Worm (Caenorhabditis elegans): ENCODE data around the gene T09F5.2.

T09F5.2 gene

DNA sequence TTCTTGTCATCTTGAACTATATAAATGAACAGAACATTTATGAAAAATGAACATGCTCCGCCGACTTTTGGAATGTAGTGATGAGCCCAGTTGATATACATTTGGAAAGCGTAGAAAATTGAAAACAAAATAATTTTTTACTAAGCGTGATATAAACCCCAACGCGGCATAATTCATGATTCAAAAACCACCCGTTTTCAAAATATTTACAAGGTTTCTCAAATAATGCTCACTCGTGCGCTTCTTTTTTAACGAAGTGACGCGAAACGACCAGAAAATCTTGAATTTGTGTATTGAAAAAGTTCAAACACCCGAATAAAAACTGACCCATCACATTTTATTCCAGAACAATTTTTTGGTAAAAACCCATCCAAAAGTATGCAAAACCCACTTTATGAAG lies 23.3 kb upstream of the T09F5.2 start, which contains the start of gene srj-27:
Gene srj-27 (minus strand): TSS at position 101 of the 400 bp plus-strand sequence.
- TF ChIP-seq pes-1 (GFP tag; IDR thresholded peaks at IDR 0.05) (no peak), ceh-13 (GFP tag; optimal IDR thresholded peaks at IDR 0.05) (no peak), flt-1 (GFP tag; IDR thresholded peaks at IDR 0.05) (no peak), B0310.2 (tag; optimal IDR thresholded peaks at IDR 0.05) (no peak), aly-1 (tag; optimal IDR thresholded peaks at IDR 0.05) (no peak), tbx-11 (GFP tag; IDR thresholded peaks at IDR 0.05) (no peak), scrt-1 (GFP tag; IDR thresholded peaks at IDR 0.05) (no peak), tbx-37 (GFP tag; conservative IDR thresholded peaks at IDR 0.05) (no peak), sea-1 (GFP tag; conservative IDR thresholded peaks at IDR 0.05) (no peak), tra-4 (tag; optimal IDR thresholded peaks at IDR 0.05) (no peak), hnd-1 (tag; optimal IDR thresholded peaks at IDR 0.05) (no peak)

DNA sequence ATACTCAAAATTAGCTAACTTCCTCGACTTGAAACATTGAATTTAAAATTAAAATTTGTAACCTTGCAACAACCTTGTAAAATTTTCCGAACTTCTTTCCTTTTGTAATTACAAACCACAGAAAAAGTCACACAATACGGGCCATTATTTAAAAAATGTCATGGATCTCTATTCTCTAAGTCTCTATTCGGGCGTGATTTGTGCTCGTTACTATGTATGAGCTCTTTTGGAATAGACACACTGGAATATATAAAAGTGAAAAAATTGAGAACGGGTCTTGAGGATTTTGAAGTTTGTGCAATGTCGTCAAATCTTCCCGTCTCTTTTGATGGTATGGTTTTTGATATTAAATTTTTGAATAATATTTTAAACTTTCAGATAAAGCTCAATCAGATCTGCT lies 22.8 kb upstream of the T09F5.2 start, which contains the start of gene srr-7:
Gene srr-7 (plus strand): TSS at position 301 of the 400 bp plus-strand sequence.
- TF ChIP-seq aly-1 (tag; optimal IDR thresholded peaks at IDR 0.05), result no peak
- no peak for TF ChIP-seq ceh-13 (GFP tag; optimal IDR thresholded peaks at IDR 0.05)
- TF ChIP-seq tbx-11 (GFP tag; IDR thresholded peaks at IDR 0.05), result no peak
- TF ChIP-seq ceh-36 (tag; optimal IDR thresholded peaks at IDR 0.05), result no peak

DNA sequence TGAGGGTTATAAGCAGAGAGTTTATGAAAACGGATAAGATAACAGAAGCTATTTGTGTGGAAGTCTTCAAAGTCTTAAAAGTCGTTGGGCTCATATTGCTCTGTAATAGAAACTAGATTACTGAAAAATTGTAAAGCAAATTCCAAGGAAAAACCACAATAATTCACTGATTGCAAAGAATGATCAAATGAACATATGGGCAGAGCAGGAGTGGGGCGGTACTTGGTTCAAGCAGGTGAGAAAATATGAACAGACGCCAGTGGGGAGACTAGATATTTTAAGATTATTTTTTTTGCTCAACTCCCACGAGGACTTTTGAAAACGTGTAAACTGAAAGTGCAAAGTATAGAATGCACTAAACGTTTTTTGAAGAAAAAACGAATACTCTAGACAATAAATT lies 18.3 kb upstream of the T09F5.2 start, which contains the start of gene str-171:
Gene str-171 (minus strand): TSS at position 101 of the 400 bp plus-strand sequence.
- TF ChIP-seq F13C5.2 (tag; optimal IDR thresholded peaks at IDR 0.05) (no peak), B0310.2 (tag; optimal IDR thresholded peaks at IDR 0.05) (no peak)

DNA sequence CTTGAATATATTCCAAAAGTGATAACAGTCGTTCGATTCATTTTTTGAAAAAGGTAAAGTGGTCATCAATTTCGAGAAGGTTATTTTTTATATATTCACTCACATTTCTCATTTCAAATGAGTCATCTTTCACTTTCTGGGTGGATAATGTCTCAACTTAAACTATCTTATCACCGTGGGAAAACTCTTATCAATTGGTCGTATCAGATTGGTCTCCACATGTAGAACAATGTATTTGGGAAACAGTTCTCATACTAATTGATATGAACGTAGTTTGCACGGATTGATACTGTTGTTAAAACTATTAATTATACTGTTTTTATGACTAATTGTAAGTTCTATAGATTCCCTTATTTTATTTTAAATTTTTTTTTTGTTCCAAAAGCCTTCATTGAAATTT lies 16.9 kb upstream of the T09F5.2 start:
- TF ChIP-seq pes-1 (GFP tag; IDR thresholded peaks at IDR 0.05) (no peak), scrt-1 (GFP tag; IDR thresholded peaks at IDR 0.05) (no peak), tbx-11 (GFP tag; IDR thresholded peaks at IDR 0.05) (no peak), aly-1 (tag; optimal IDR thresholded peaks at IDR 0.05) (no peak), B0310.2 (tag; optimal IDR thresholded peaks at IDR 0.05) (no peak), hmbx-1 (tag; optimal IDR thresholded peaks at IDR 0.05) (no peak), ceh-13 (GFP tag; optimal IDR thresholded peaks at IDR 0.05) (no peak), ets-7 (tag; optimal IDR thresholded peaks at IDR 0.05) (no peak), hnd-1 (tag; optimal IDR thresholded peaks at IDR 0.05) (no peak), F13C5.2 (tag; optimal IDR thresholded peaks at IDR 0.05) (no peak), ceh-36 (tag; optimal IDR thresholded peaks at IDR 0.05) (no peak), tbx-37 (GFP tag; conservative IDR thresholded peaks at IDR 0.05) (no peak), ama-1 (optimal IDR thresholded peaks at IDR 0.05) (no peak), sea-1 (GFP tag; conservative IDR thresholded peaks at IDR 0.05) (no peak), tra-4 (tag; optimal IDR thresholded peaks at IDR 0.05) (no peak), hmg-4 (GFP tag; optimal IDR thresholded peaks at IDR 0.05) (no peak), flt-1 (GFP tag; IDR thresholded peaks at IDR 0.05) (no peak)

DNA sequence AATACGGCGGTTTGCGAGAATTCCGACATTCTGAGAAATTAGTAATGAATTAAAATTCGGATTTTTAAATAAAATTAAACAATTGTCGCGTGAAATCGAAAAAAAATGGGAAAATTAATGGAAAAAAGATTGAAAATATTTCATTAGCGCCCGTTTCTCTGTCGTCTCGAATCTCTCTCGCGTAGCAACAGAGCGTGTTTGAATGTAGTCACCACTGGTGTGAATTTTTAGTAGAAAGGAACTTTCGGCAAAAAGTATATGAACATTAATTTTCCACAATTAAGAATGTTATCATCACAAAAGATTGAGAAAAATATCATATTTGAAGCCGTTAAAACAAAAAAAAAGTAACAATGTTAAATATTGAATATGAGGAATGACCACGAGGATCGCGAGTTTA lies 14.0 kb upstream of the T09F5.2 start, which contains the start of gene aipl-1:
Gene aipl-1 (minus strand): TSS at position 30 of the 400 bp plus-strand sequence.
- no peak for TF ChIP-seq F13C5.2 (tag; optimal IDR thresholded peaks at IDR 0.05)
- TF ChIP-seq tbx-37 (GFP tag; conservative IDR thresholded peaks at IDR 0.05), result peak; percentile 42; the same call in 1 of the 2 replicates
- TF ChIP-seq flt-1 (GFP tag; IDR thresholded peaks at IDR 0.05), result no peak
- no peak for TF ChIP-seq hmbx-1 (tag; optimal IDR thresholded peaks at IDR 0.05)

DNA sequence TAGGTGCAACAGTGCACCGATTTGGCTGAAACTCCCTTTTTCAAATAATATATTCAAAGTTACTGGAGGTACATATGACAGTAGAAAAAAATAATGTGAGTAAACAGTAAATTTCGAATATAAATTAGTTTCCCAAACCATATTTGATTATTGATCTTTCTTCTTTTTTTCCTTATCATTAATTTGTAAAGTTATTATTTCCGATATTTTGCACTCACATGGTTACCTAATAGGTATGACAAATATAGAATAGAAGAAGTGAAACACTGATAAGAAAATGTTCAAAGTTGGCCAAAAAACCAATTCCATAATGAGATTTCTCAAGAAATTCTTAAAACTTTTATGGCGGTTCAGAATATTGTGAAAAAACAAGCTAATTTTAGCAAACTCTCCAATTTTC lies 10.9 kb upstream of the T09F5.2 start:
- TF ChIP-seq tbx-11 (GFP tag; IDR thresholded peaks at IDR 0.05) (no peak), scrt-1 (GFP tag; IDR thresholded peaks at IDR 0.05) (no peak), pes-1 (GFP tag; IDR thresholded peaks at IDR 0.05) (no peak), flt-1 (GFP tag; IDR thresholded peaks at IDR 0.05) (no peak), ceh-13 (GFP tag; optimal IDR thresholded peaks at IDR 0.05) (no peak), ets-7 (tag; optimal IDR thresholded peaks at IDR 0.05) (no peak), B0310.2 (tag; optimal IDR thresholded peaks at IDR 0.05) (no peak), ceh-36 (tag; optimal IDR thresholded peaks at IDR 0.05) (no peak), hmbx-1 (tag; optimal IDR thresholded peaks at IDR 0.05) (no peak), aly-1 (tag; optimal IDR thresholded peaks at IDR 0.05) (no peak), hnd-1 (tag; optimal IDR thresholded peaks at IDR 0.05) (no peak), sea-1 (GFP tag; conservative IDR thresholded peaks at IDR 0.05) (no peak), F13C5.2 (tag; optimal IDR thresholded peaks at IDR 0.05) (no peak), tbx-37 (GFP tag; conservative IDR thresholded peaks at IDR 0.05) (no peak), ama-1 (optimal IDR thresholded peaks at IDR 0.05) (no peak)

DNA sequence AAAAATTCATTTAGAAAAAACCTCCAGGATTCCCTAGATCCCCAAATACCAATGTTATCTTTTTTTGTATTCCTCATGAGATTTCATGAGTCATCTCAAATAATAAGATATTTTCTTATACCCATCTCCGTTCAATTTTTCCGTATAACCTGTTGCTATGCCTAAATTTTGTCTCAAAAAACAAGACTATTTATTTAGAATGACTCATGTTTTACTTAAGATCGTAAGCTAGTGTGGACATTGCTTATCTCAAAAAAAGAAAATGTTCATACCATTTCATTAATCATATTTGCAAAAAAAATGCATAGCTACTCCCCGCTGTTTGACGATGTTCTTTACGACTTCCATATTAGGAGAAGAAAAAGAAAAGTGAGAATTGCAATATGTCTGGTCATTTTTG lies 10.5 kb upstream of the T09F5.2 start, which contains the start of gene K08F9.3:
Gene K08F9.3 (plus strand): TSS at position 301 of the 400 bp plus-strand sequence.
- no peak for TF ChIP-seq flt-1 (GFP tag; IDR thresholded peaks at IDR 0.05)
- no peak for TF ChIP-seq hnd-1 (tag; optimal IDR thresholded peaks at IDR 0.05)
- TF ChIP-seq aly-1 (tag; optimal IDR thresholded peaks at IDR 0.05), result no peak
- TF ChIP-seq F13C5.2 (tag; optimal IDR thresholded peaks at IDR 0.05), result no peak
- TF ChIP-seq ama-1 (optimal IDR thresholded peaks at IDR 0.05), result no peak
- TF ChIP-seq tbx-37 (GFP tag; conservative IDR thresholded peaks at IDR 0.05), result no peak
- no peak for TF ChIP-seq B0310.2 (tag; optimal IDR thresholded peaks at IDR 0.05)
- TF ChIP-seq pes-1 (GFP tag; IDR thresholded peaks at IDR 0.05), result no peak
- TF ChIP-seq tra-4 (tag; optimal IDR thresholded peaks at IDR 0.05), result no peak

DNA sequence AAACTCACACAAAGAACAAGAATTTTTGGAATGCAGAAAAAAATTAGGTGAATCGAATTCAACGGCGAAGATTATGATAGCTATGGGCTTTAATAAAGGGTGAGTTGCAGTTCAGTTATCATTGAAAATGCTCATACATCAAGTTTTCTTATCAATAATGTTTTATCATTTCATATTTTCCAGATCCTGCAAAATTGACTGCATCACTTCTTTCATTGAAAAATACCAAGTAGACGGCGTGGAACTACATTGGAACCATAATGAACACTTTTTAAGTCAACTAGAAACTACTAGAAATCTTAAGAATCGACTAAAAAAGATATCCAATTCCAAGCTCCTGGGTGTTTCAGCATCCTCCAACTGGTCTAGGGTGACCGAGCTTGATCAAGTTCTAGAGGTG lies 7.5 kb upstream of the T09F5.2 start, which contains the start of gene K08F9.1:
Gene K08F9.1 (minus strand): TSS at position 101 of the 400 bp plus-strand sequence.
- TF ChIP-seq ceh-13 (GFP tag; optimal IDR thresholded peaks at IDR 0.05) (no peak), hmbx-1 (tag; optimal IDR thresholded peaks at IDR 0.05) (no peak), hnd-1 (tag; optimal IDR thresholded peaks at IDR 0.05) (no peak), ets-7 (tag; optimal IDR thresholded peaks at IDR 0.05) (no peak)
